Fruit fly (Drosophila melanogaster) whole organism, adult: ENCODE data around the gene CG10555.

ENCODE experiments used
- CG12768 ChIP-seq: fragments of 200-800 bp; sonication (Bioruptor generic); optimal IDR thresholded peaks from 2 replicates; lab custom pipeline; 2017; ENCODE audit warnings: missing biosample characterization, missing genetic modification characterization, mild to moderate bottlenecking, moderate library complexity, missing genetic modification reagents
- CG14711 ChIP-seq: fragments of 200-800 bp; sonication (Bioruptor generic); optimal IDR thresholded peaks from 2 replicates; lab custom pipeline; 2018; ENCODE audit warnings: missing biosample characterization, mild to moderate bottlenecking, missing genetic modification characterization, moderate library complexity
- CG1620 ChIP-seq: fragments of 200-800 bp; sonication (Bioruptor generic); optimal IDR thresholded peaks from 2 replicates; lab custom pipeline; 2016; ENCODE audit warnings: missing biosample characterization, missing genetic modification characterization
- CG33017 ChIP-seq: fragments of 200-800 bp; sonication (Bioruptor generic); optimal IDR thresholded peaks from 2 replicates; lab custom pipeline; 2018; ENCODE audit warnings: missing biosample characterization, mild to moderate bottlenecking, missing genetic modification characterization, moderate library complexity
- CG5204 ChIP-seq: fragments of 200-800 bp; sonication (Bioruptor generic); optimal IDR thresholded peaks from 2 replicates; lab custom pipeline; 2016; ENCODE audit warnings: missing biosample characterization, missing genetic modification characterization
- CG7101 ChIP-seq: fragments of 200-800 bp; sonication (Bioruptor generic); optimal IDR thresholded peaks from 2 replicates; lab custom pipeline; 2018; ENCODE audit warnings: missing biosample characterization, mild to moderate bottlenecking, missing genetic modification characterization, moderate library complexity
- Clk ChIP-seq: fragments of 200-800 bp; sonication (Bioruptor generic); optimal IDR thresholded peaks from 2 replicates; lab custom pipeline; 2017; ENCODE audit warnings: missing biosample characterization, missing genetic modification characterization
- Crg-1 ChIP-seq: fragments of 200-800 bp; sonication (Bioruptor generic); optimal IDR thresholded peaks from 2 replicates; lab custom pipeline; 2016; ENCODE audit warnings: missing biosample characterization, missing genetic modification characterization
- cic ChIP-seq: fragments of 200-800 bp; sonication (Bioruptor generic); optimal IDR thresholded peaks from 2 replicates; lab custom pipeline; 2017; ENCODE audit warnings: missing biosample characterization, mild to moderate bottlenecking, missing genetic modification characterization, moderate library complexity
- kay ChIP-seq: fragments of 200-800 bp; sonication (Bioruptor generic); peaks from one replicate; lab custom pipeline; 2016; ENCODE audit warnings: missing biosample characterization, missing genetic modification characterization, borderline replicate concordance
- tj ChIP-seq: fragments of 200-800 bp; sonication (Bioruptor generic); optimal IDR thresholded peaks from 3 replicates; lab custom pipeline; 2017; ENCODE audit warnings: missing biosample characterization, mild to moderate bottlenecking, missing genetic modification characterization, moderate library complexity
- toe ChIP-seq: fragments of 200-800 bp; sonication (Bioruptor generic); optimal IDR thresholded peaks from 2 replicates; lab custom pipeline; 2016; ENCODE audit warnings: missing biosample characterization, missing genetic modification characterization

- TF ChIP-seq CG1620 (GFP tag; lab: Kevin White, UChicago) (peak; percentile 93), toe (GFP tag; lab: Kevin White, UChicago) (peak; percentile 88), CG12768 (GFP tag; lab: Kevin White, UChicago) (peak; percentile 63), CG5204 (peak; percentile 79), tj (peak; percentile 85), kay (GFP tag; lab: Kevin White, UChicago) (no peak), CG14711 (tag; lab: Kevin White, UChicago) (peak; percentile 81), Crg-1 (GFP tag; lab: Kevin White, UChicago) (peak; percentile 85), cic (GFP tag; lab: Kevin White, UChicago) (no peak), Clk (peak; percentile 72), CG7101 (peak; percentile 81), CG33017 (no peak)
Measured at dm6 chrX:8398177-8399018, at the start of gene CG10555.
